Worm (Caenorhabditis elegans) whole organism, L1 larva: Measurements from ENCODE around the gene T04H1.5.
A peak's percentile ranks its signal among the peaks of the same experiment; 100 is the strongest.

Experiments
- C04F5.9 ChIP-seq: sonication (generic microtip); optimal IDR thresholded peaks from 2 replicates; lab custom pipeline; 2016; ENCODE audit warnings: missing genetic modification characterization, missing compliant biosample characterization
- C34B4.2 ChIP-seq: sonication (generic microtip); optimal IDR thresholded peaks from 2 replicates; lab custom pipeline; 2017; ENCODE audit warnings: mild to moderate bottlenecking, missing genetic modification characterization, missing compliant biosample characterization
- F16B12.6 ChIP-seq: fragments of 150-350 bp; optimal IDR thresholded peaks from 2 replicates; lab custom pipeline; 2014; ENCODE audit warnings: missing biosample characterization, missing genetic modification characterization
- Y116A8C.19 ChIP-seq: sonication (generic microtip); optimal IDR thresholded peaks from 2 replicates; lab custom pipeline; 2016; ENCODE audit warnings: missing compliant biosample characterization, missing genetic modification characterization, borderline replicate concordance
- aha-1 ChIP-seq: fragments of 150-350 bp; optimal IDR thresholded peaks from 2 replicates; lab custom pipeline; 2014; ENCODE audit warnings: missing biosample characterization, missing genetic modification characterization
- alr-1 ChIP-seq: fragments of 200-800 bp; sonication (Bioruptor generic); optimal IDR thresholded peaks from 2 replicates; lab custom pipeline; 2018; ENCODE audit warnings: borderline replicate concordance, mild to moderate bottlenecking, missing genetic modification characterization, missing compliant biosample characterization
- aly-2 ChIP-seq: fragments of 150-350 bp; optimal IDR thresholded peaks from 2 replicates; lab custom pipeline; 2014; ENCODE audit warnings: missing biosample characterization, missing genetic modification characterization
- ceh-63 ChIP-seq: fragments of 200-800 bp; sonication (Bioruptor generic); optimal IDR thresholded peaks from 2 replicates; lab custom pipeline; 2018; ENCODE audit warnings: mild to moderate bottlenecking, missing genetic modification characterization, missing compliant biosample characterization
- ceh-8 ChIP-seq: fragments of 200-800 bp; sonication (Bioruptor generic); optimal IDR thresholded peaks from 2 replicates; lab custom pipeline; 2018; ENCODE audit warnings: mild to moderate bottlenecking, missing genetic modification characterization, moderate library complexity, missing compliant biosample characterization
- ceh-88 ChIP-seq: fragments of 200-800 bp; sonication (Bioruptor generic); IDR thresholded peaks from 2 replicates; pipeline ENCODE4 v1.3.6; 2022; ENCODE audit warnings: missing genetic modification characterization, missing compliant biosample characterization
- ces-1 ChIP-seq: fragments of 150-350 bp; optimal IDR thresholded peaks from 2 replicates; lab custom pipeline; 2014; ENCODE audit warnings: missing biosample characterization, missing genetic modification reagents, missing genetic modification characterization
- dsc-1 ChIP-seq: sonication (generic microtip); optimal IDR thresholded peaks from 2 replicates; lab custom pipeline; 2016; ENCODE audit warnings: mild to moderate bottlenecking, missing genetic modification characterization, missing compliant biosample characterization
- efl-3 ChIP-seq: fragments of 200-800 bp; sonication (Bioruptor generic); optimal IDR thresholded peaks from 2 replicates; lab custom pipeline; 2018; ENCODE audit warnings: mild to moderate bottlenecking, missing genetic modification characterization, missing compliant biosample characterization
- egl-27 ChIP-seq, 2 experiments: fragments of 150-350 bp in 1 of 2; sonication (generic microtip); optimal IDR thresholded peaks; 3 replicates each; lab custom pipeline; 2017 to 2018; ENCODE audit warnings: missing biosample characterization in 2 of 2, missing genetic modification characterization in 2 of 2, missing genetic modification reagents in 2 of 2
- elt-2 ChIP-seq: sonication (generic microtip); optimal IDR thresholded peaks from 2 replicates; lab custom pipeline; 2016; ENCODE audit warnings: missing genetic modification characterization, mild to moderate bottlenecking, inconsistent platforms, missing compliant biosample characterization, missing genetic modification reagents
- ets-5 ChIP-seq: fragments of 200-800 bp; sonication (Bioruptor generic); IDR thresholded peaks from 2 replicates; pipeline ENCODE4 v1.3.6; 2022; ENCODE audit warnings: missing genetic modification characterization, missing compliant biosample characterization
- fkh-4 ChIP-seq: sonication (generic microtip); optimal IDR thresholded peaks from 2 replicates; lab custom pipeline; 2016; ENCODE audit warnings: missing compliant biosample characterization, missing genetic modification characterization, borderline replicate concordance
- fkh-8 ChIP-seq: sonication (generic microtip); optimal IDR thresholded peaks from 2 replicates; lab custom pipeline; 2016; ENCODE audit warnings: mild to moderate bottlenecking, missing genetic modification characterization, missing compliant biosample characterization
- hlh-17 ChIP-seq: fragments of 200-800 bp; sonication (Bioruptor generic); optimal IDR thresholded peaks from 2 replicates; lab custom pipeline; 2018; ENCODE audit warnings: missing genetic modification characterization, mild to moderate bottlenecking, missing compliant biosample characterization, moderate library complexity, borderline replicate concordance
- hlh-4 ChIP-seq: sonication (generic microtip); optimal IDR thresholded peaks from 2 replicates; lab custom pipeline; 2016; ENCODE audit warnings: mild to moderate bottlenecking, missing genetic modification characterization, missing compliant biosample characterization
- hpl-2 ChIP-seq: fragments of 150-350 bp; optimal IDR thresholded peaks from 2 replicates; lab custom pipeline; 2014; ENCODE audit warnings: missing biosample characterization, missing genetic modification reagents, missing genetic modification characterization
- irx-1 ChIP-seq: sonication (generic microtip); optimal IDR thresholded peaks from 2 replicates; lab custom pipeline; 2016; ENCODE audit warnings: missing genetic modification characterization, missing compliant biosample characterization
- lin-13 ChIP-seq: fragments of 150-350 bp; optimal IDR thresholded peaks from 2 replicates; lab custom pipeline; 2014; ENCODE audit warnings: missing biosample characterization, missing genetic modification reagents, missing genetic modification characterization
- lin-35 ChIP-seq, 2 experiments: fragments of 150-350 bp; optimal IDR thresholded peaks; 2 replicates each; lab custom pipeline; 2014; ENCODE audit warnings: missing biosample characterization in 2 of 2, missing genetic modification characterization in 2 of 2, missing genetic modification reagents in 2 of 2
- lin-39 ChIP-seq: fragments of 150-350 bp; optimal IDR thresholded peaks from 2 replicates; lab custom pipeline; 2014; ENCODE audit warnings: missing biosample characterization, missing genetic modification reagents, missing genetic modification characterization
- lsy-2 ChIP-seq, 2 experiments: fragments of 150-350 bp; optimal IDR thresholded peaks; 2 replicates each; lab custom pipeline; 2014; ENCODE audit warnings: missing biosample characterization in 2 of 2, missing genetic modification characterization in 2 of 2
- mab-9 ChIP-seq: fragments of 200-800 bp; sonication (Bioruptor generic); IDR thresholded peaks from 2 replicates; pipeline ENCODE4 v1.3.6; 2022; ENCODE audit warnings: missing genetic modification reagents, missing genetic modification characterization, missing compliant biosample characterization
- nhr-19 ChIP-seq: fragments of 200-800 bp; sonication (Bioruptor generic); conservative IDR thresholded peaks from 2 replicates; pipeline ENCODE4 v1.3.6; 2022; ENCODE audit warnings: missing genetic modification characterization, missing compliant biosample characterization
- nhr-237 ChIP-seq: fragments of 150-350 bp; optimal IDR thresholded peaks from 2 replicates; lab custom pipeline; 2014; ENCODE audit warnings: missing biosample characterization, missing genetic modification characterization
- nhr-28 ChIP-seq: fragments of 150-350 bp; optimal IDR thresholded peaks from 2 replicates; lab custom pipeline; 2014; ENCODE audit warnings: missing biosample characterization, missing genetic modification characterization
- nhr-47 ChIP-seq: sonication (generic microtip); optimal IDR thresholded peaks from 2 replicates; lab custom pipeline; 2016; ENCODE audit warnings: mild to moderate bottlenecking, missing genetic modification characterization, moderate library complexity, missing compliant biosample characterization
- nhr-71 ChIP-seq: sonication (generic microtip); optimal IDR thresholded peaks from 2 replicates; lab custom pipeline; 2016; ENCODE audit warnings: mild to moderate bottlenecking, missing genetic modification characterization, moderate library complexity, missing compliant biosample characterization
- nhr-76 ChIP-seq: sonication (generic microtip); optimal IDR thresholded peaks from 2 replicates; lab custom pipeline; 2017; ENCODE audit warnings: missing biosample characterization, missing genetic modification characterization
- nhr-77 ChIP-seq: fragments of 150-350 bp; optimal IDR thresholded peaks from 2 replicates; lab custom pipeline; 2014; ENCODE audit warnings: missing biosample characterization, missing genetic modification characterization
- nhr-84 ChIP-seq: sonication (generic microtip); optimal IDR thresholded peaks from 2 replicates; lab custom pipeline; 2017; ENCODE audit warnings: missing biosample characterization, missing genetic modification characterization
- nhr-90 ChIP-seq: sonication (generic microtip); optimal IDR thresholded peaks from 2 replicates; lab custom pipeline; 2016; ENCODE audit warnings: mild to moderate bottlenecking, missing genetic modification characterization, missing compliant biosample characterization; ENCODE audit not compliant: poor library complexity
- pag-3 ChIP-seq: sonication (generic microtip); optimal IDR thresholded peaks from 2 replicates; lab custom pipeline; 2017; ENCODE audit warnings: missing genetic modification characterization, mild to moderate bottlenecking, missing compliant biosample characterization, antibody characterized with exemption, borderline replicate concordance; ENCODE audit not compliant: insufficient read depth
- pax-3 ChIP-seq: fragments of 200-800 bp; sonication (Bioruptor generic); optimal IDR thresholded peaks from 2 replicates; lab custom pipeline; 2018; ENCODE audit warnings: mild to moderate bottlenecking, missing genetic modification characterization, moderate library complexity, missing compliant biosample characterization
- pqm-1 ChIP-seq: sonication (generic microtip); optimal IDR thresholded peaks from 3 replicates; lab custom pipeline; 2017; ENCODE audit warnings: missing biosample characterization, missing genetic modification characterization
- rnt-1 ChIP-seq: sonication (generic microtip); optimal IDR thresholded peaks from 2 replicates; lab custom pipeline; 2016; ENCODE audit warnings: mild to moderate bottlenecking, missing genetic modification characterization, moderate library complexity, missing compliant biosample characterization
- skn-1 ChIP-seq: fragments of 150-350 bp; optimal IDR thresholded peaks from 2 replicates; lab custom pipeline; 2014; ENCODE audit warnings: missing biosample characterization, missing genetic modification characterization
- snpc-4 ChIP-seq: fragments of 150-350 bp; optimal IDR thresholded peaks from 2 replicates; lab custom pipeline; 2014; ENCODE audit warnings: missing biosample characterization, missing genetic modification characterization
- sox-4 ChIP-seq: sonication (generic microtip); optimal IDR thresholded peaks from 2 replicates; lab custom pipeline; 2016; ENCODE audit warnings: missing genetic modification characterization, missing compliant biosample characterization
- swsn-7 ChIP-seq: sonication (generic microtip); optimal IDR thresholded peaks from 2 replicates; lab custom pipeline; 2016; ENCODE audit warnings: missing genetic modification characterization, missing compliant biosample characterization
- tbx-2 ChIP-seq: sonication (generic microtip); optimal IDR thresholded peaks from 2 replicates; lab custom pipeline; 2016; ENCODE audit warnings: missing genetic modification characterization, missing compliant biosample characterization
- tlp-1 ChIP-seq: fragments of 150-350 bp; optimal IDR thresholded peaks from 2 replicates; lab custom pipeline; 2014; ENCODE audit warnings: missing biosample characterization, missing genetic modification characterization
- unc-130 ChIP-seq: fragments of 150-350 bp; optimal IDR thresholded peaks from 2 replicates; lab custom pipeline; 2017; ENCODE audit warnings: missing biosample characterization, missing genetic modification characterization, inconsistent platforms
- unc-30 ChIP-seq: sonication (generic microtip); optimal IDR thresholded peaks from 2 replicates; lab custom pipeline; 2017; ENCODE audit warnings: missing biosample characterization, missing genetic modification characterization
- unc-62 ChIP-seq: fragments of 150-350 bp; optimal IDR thresholded peaks from 2 replicates; lab custom pipeline; 2014; ENCODE audit warnings: missing biosample characterization, missing genetic modification reagents, missing genetic modification characterization
- unc-98 ChIP-seq: fragments of 200-800 bp; sonication (Bioruptor generic); IDR thresholded peaks from 2 replicates; pipeline ENCODE4 v1.3.6; 2022; ENCODE audit warnings: missing genetic modification characterization, missing compliant biosample characterization
- xbp-1 ChIP-seq: sonication (generic microtip); optimal IDR thresholded peaks from 2 replicates; lab custom pipeline; 2016; ENCODE audit warnings: missing genetic modification characterization, missing compliant biosample characterization
- ztf-11 ChIP-seq, 2 experiments: sonication (generic microtip); optimal IDR thresholded peaks; 2 replicates each; lab custom pipeline; 2016 to 2017; ENCODE audit warnings: missing genetic modification characterization in 2 of 2, missing biosample characterization in 1 of 2, missing compliant biosample characterization in 1 of 2

The T04H1.5 gene

DNA sequence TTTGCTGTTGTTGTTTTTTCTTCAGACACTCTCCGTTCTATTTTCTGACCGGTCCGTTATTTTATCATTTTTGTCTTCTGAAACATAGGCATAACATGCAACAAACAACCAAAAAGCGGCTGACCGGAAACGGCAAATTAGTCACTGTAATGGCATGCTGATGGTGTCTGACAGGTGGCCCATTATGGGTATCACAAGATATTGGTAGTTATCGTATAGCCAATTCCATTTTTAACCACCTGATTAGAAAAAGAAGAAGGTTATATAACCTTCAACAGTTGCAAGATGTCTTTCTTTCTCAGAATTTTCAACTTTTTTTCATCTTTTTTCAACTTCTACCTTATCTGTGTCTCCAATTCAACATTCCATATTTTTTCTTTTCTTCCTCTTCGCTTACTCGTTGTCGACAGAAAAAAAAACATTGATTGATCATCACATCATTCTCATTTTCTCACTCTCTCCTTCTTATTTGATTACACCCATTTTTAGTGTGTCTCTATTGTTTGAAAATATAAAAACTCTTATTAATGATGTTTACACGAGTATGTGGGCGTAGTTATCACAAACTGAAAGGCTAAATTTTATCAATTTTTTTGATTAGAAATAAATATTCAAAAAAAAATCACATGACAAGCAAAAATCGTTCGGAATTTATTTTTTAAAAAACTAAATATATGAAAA lies 49.8 kb downstream of the T04H1.5 start (continued):
- TF ChIP-seq nhr-84 (tag; lab: Kevin White, UChicago) (no peak), swsn-7 (tag; lab: Kevin White, UChicago) (no peak), unc-98 (GFP tag; lab: Robert Waterston, UW) (no peak), irx-1 (tag; lab: Kevin White, UChicago) (peak; percentile 77), ztf-11 (tag; optimal IDR thresholded peaks at IDR 0.05; lab: Kevin White, UChicago) (no peak), aha-1 (tag; lab: Kevin White, UChicago) (no peak), lsy-2 (tag; optimal IDR thresholded peaks at IDR 0.05; lab: Kevin White, UChicago) (peak; percentile 24 to 53), pax-3 (tag; lab: Kevin White, UChicago) (peak; percentile 11), F16B12.6 (no peak), skn-1 (tag; lab: Kevin White, UChicago) (no peak), C34B4.2 (tag; lab: Kevin White, UChicago) (no peak), lin-13 (no peak), lin-35 (GFP tag; optimal IDR thresholded peaks at IDR 0.05; lab: Kevin White, UChicago) (peak in 1 of 2 experiments; percentile 60), nhr-76 (tag; lab: Kevin White, UChicago) (no peak), nhr-19 (GFP tag; lab: Robert Waterston, UW) (peak; percentile 22; the same call in 1 of the 2 replicates), elt-2 (tag; lab: Kevin White, UChicago) (peak; percentile 62), egl-27 (tag; optimal IDR thresholded peaks at IDR 0.05; lab: Kevin White, UChicago) (no peak), ceh-63 (no peak), nhr-47 (tag; lab: Kevin White, UChicago) (no peak), nhr-71 (tag; lab: Kevin White, UChicago) (peak; percentile 61), efl-3 (GFP tag; lab: Kevin White, UChicago) (no peak), nhr-77 (tag; lab: Kevin White, UChicago) (no peak), fkh-4 (tag; lab: Kevin White, UChicago) (no peak), hlh-4 (tag; lab: Kevin White, UChicago) (no peak), unc-130 (tag; lab: Kevin White, UChicago) (peak; percentile 62), rnt-1 (tag; lab: Kevin White, UChicago) (no peak), snpc-4 (tag; lab: Kevin White, UChicago) (no peak), Y116A8C.19 (no peak), dsc-1 (tag; lab: Kevin White, UChicago) (no peak), lin-39 (tag; lab: Kevin White, UChicago) (no peak), pag-3 (tag; lab: Kevin White, UChicago) (no peak), ceh-88 (no peak), xbp-1 (tag; lab: Kevin White, UChicago) (no peak), hlh-17 (GFP tag; lab: Kevin White, UChicago) (no peak), ets-5 (no peak), mab-9 (no peak), nhr-90 (tag; lab: Kevin White, UChicago) (peak; percentile 57), tbx-2 (tag; lab: Kevin White, UChicago) (peak; percentile 50), aly-2 (tag; lab: Kevin White, UChicago) (no peak), pqm-1 (no peak), unc-62 (no peak), fkh-8 (no peak), nhr-28 (no peak), nhr-237 (tag; lab: Kevin White, UChicago) (no peak), ces-1 (GFP tag; lab: Kevin White, UChicago) (no peak), sox-4 (tag; lab: Kevin White, UChicago) (no peak), C04F5.9 (tag; lab: Kevin White, UChicago) (no peak), alr-1 (tag; lab: Kevin White, UChicago) (no peak), tlp-1 (tag; lab: Kevin White, UChicago) (no peak), hpl-2 (GFP tag; lab: Kevin White, UChicago) (no peak), ceh-8 (GFP tag; lab: Kevin White, UChicago) (no peak), unc-30 (no peak)
